Worm (Caenorhabditis elegans) whole organism, L4 larva: ENCODE data around the gene C47D12.5.

ENCODE experiments used
- attf-4 ChIP-seq: sonication (generic microtip); optimal IDR thresholded peaks from 3 replicates; lab custom pipeline; 2017; ENCODE audit warnings: missing biosample characterization, missing genetic modification characterization
- nhr-11 ChIP-seq: fragments of 150-350 bp; optimal IDR thresholded peaks from 2 replicates; lab custom pipeline; 2014; ENCODE audit warnings: missing biosample characterization, missing genetic modification characterization
- skn-1 ChIP-seq: fragments of 150-350 bp; optimal IDR thresholded peaks from 2 replicates; lab custom pipeline; 2014; ENCODE audit warnings: missing biosample characterization, missing genetic modification characterization
- zag-1 ChIP-seq: fragments of 150-350 bp; optimal IDR thresholded peaks from 2 replicates; lab custom pipeline; 2014; ENCODE audit warnings: missing biosample characterization, missing genetic modification characterization
- ztf-11 ChIP-seq: fragments of 150-350 bp; optimal IDR thresholded peaks from 2 replicates; lab custom pipeline; 2014; ENCODE audit warnings: missing biosample characterization, missing genetic modification characterization

DNA sequence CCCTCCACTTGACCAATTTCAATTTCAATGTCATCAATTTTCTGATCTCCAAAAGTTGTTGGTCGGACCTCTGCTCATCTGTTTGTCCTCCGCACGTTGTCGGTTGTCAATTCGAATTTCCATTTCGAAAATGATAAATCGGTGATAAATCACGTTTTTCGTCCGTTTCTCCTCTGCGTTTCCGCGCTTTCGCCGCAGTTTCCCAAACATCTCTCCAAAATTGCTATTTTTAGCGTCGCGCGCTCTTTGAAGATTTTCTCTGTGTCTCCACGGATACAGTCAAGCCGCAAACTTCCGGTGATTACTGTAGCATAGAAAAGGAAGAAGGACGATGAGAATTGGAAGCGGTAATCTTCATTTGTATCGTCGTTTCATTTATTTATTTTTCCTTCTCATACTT, 43.1 kb downstream of the C47D12.5 start:
- TF ChIP-seq ztf-11 (tag; lab: Kevin White, UChicago): no peak
- no peak for TF ChIP-seq skn-1 (tag; lab: Kevin White, UChicago)
- no peak for TF ChIP-seq zag-1 (tag; lab: Kevin White, UChicago)
- no peak for TF ChIP-seq attf-4
- no peak for TF ChIP-seq nhr-11 (tag; lab: Kevin White, UChicago)
